Worm (Caenorhabditis elegans) whole organism, L2 larva: Measurements from ENCODE around the gene B0244.5.

Source experiments
- C34F6.9 ChIP-seq: fragments of 150-350 bp; optimal IDR thresholded peaks from 2 replicates; lab custom pipeline; 2014; ENCODE audit warnings: missing biosample characterization, missing genetic modification characterization
- R02D3.7 ChIP-seq: fragments of 150-350 bp; optimal IDR thresholded peaks from 2 replicates; lab custom pipeline; 2014; ENCODE audit warnings: missing biosample characterization, missing genetic modification characterization
- Y55F3AM.14 ChIP-seq: fragments of 200-800 bp; sonication (Bioruptor generic); optimal IDR thresholded peaks from 2 replicates; lab custom pipeline; 2018; ENCODE audit warnings: mild to moderate bottlenecking, missing genetic modification characterization, missing compliant biosample characterization
- ZK546.5 ChIP-seq: sonication (generic microtip); optimal IDR thresholded peaks from 2 replicates; lab custom pipeline; 2017; ENCODE audit warnings: missing biosample characterization, missing genetic modification characterization
- alr-1 ChIP-seq: fragments of 150-350 bp; optimal IDR thresholded peaks from 2 replicates; lab custom pipeline; 2014; ENCODE audit warnings: missing biosample characterization, missing genetic modification characterization
- aly-2 ChIP-seq: fragments of 150-350 bp; optimal IDR thresholded peaks from 2 replicates; lab custom pipeline; 2014; ENCODE audit warnings: missing biosample characterization, missing genetic modification characterization
- ama-1 ChIP-seq: fragments of 150-350 bp; optimal IDR thresholded peaks from 2 replicates; lab custom pipeline; 2018; ENCODE audit warnings: inconsistent platforms
- blmp-1 ChIP-seq: sonication (generic microtip); optimal IDR thresholded peaks from 2 replicates; lab custom pipeline; 2017; ENCODE audit warnings: missing genetic modification characterization, mild to moderate bottlenecking, missing compliant biosample characterization, antibody characterized with exemption, moderate library complexity; ENCODE audit not compliant: insufficient read depth
- ceh-16 ChIP-seq: fragments of 150-350 bp; optimal IDR thresholded peaks from 2 replicates; lab custom pipeline; 2014; ENCODE audit warnings: missing biosample characterization, missing genetic modification characterization
- ceh-82 ChIP-seq: fragments of 150-350 bp; optimal IDR thresholded peaks from 2 replicates; lab custom pipeline; 2014; ENCODE audit warnings: missing biosample characterization, missing genetic modification characterization
- crh-2 ChIP-seq: sonication (generic microtip); optimal IDR thresholded peaks from 2 replicates; lab custom pipeline; 2017; ENCODE audit warnings: missing biosample characterization, missing genetic modification characterization
- dmd-4 ChIP-seq: sonication (generic microtip); optimal IDR thresholded peaks from 2 replicates; lab custom pipeline; 2017; ENCODE audit warnings: missing biosample characterization, missing genetic modification characterization
- egl-27 ChIP-seq: sonication (generic microtip); optimal IDR thresholded peaks from 3 replicates; lab custom pipeline; 2017; ENCODE audit warnings: missing biosample characterization, missing genetic modification reagents, missing genetic modification characterization
- elt-3 ChIP-seq: sonication (generic microtip); optimal IDR thresholded peaks from 2 replicates; lab custom pipeline; 2017; ENCODE audit warnings: missing biosample characterization, missing genetic modification characterization
- fos-1 ChIP-seq: fragments of 150-350 bp; optimal IDR thresholded peaks from 2 replicates; lab custom pipeline; 2014; ENCODE audit warnings: missing biosample characterization, missing genetic modification characterization
- gmeb-1 ChIP-seq: fragments of 150-350 bp; optimal IDR thresholded peaks from 2 replicates; lab custom pipeline; 2014; ENCODE audit warnings: missing biosample characterization, missing genetic modification characterization
- lin-11 ChIP-seq: fragments of 150-350 bp; sonication (generic microtip); optimal IDR thresholded peaks from 2 replicates; lab custom pipeline; 2014; ENCODE audit warnings: missing biosample characterization, missing genetic modification characterization, inconsistent platforms, mixed read lengths
- lin-13 ChIP-seq: fragments of 150-350 bp; optimal IDR thresholded peaks from 2 replicates; lab custom pipeline; 2014; ENCODE audit warnings: missing biosample characterization, missing genetic modification reagents, missing genetic modification characterization
- lsy-2 ChIP-seq, 2 experiments: fragments of 150-350 bp in 1 of 2; sonication (generic microtip) in 1 of 2; optimal IDR thresholded peaks; 2 replicates each; lab custom pipeline; 2014 to 2017; ENCODE audit warnings: missing biosample characterization in 2 of 2, missing genetic modification characterization in 2 of 2
- mbf-1 ChIP-seq: sonication (generic microtip); optimal IDR thresholded peaks from 2 replicates; lab custom pipeline; 2017; ENCODE audit warnings: missing biosample characterization, missing genetic modification characterization
- mdl-1 ChIP-seq, 2 experiments: fragments of 150-350 bp in 1 of 2; sonication (generic microtip) in 1 of 2; optimal IDR thresholded peaks; 2 replicates each; lab custom pipeline; 2017; ENCODE audit warnings: missing biosample characterization in 2 of 2, missing genetic modification characterization in 2 of 2
- nhr-10 ChIP-seq: sonication (generic microtip); optimal IDR thresholded peaks from 2 replicates; lab custom pipeline; 2017; ENCODE audit warnings: missing biosample characterization, missing genetic modification characterization
- nhr-11 ChIP-seq: fragments of 150-350 bp; optimal IDR thresholded peaks from 2 replicates; lab custom pipeline; 2014; ENCODE audit warnings: missing biosample characterization, missing genetic modification characterization
- nhr-23 ChIP-seq: fragments of 150-350 bp; optimal IDR thresholded peaks from 2 replicates; lab custom pipeline; 2014; ENCODE audit warnings: missing biosample characterization, missing genetic modification reagents, missing genetic modification characterization
- nhr-6 ChIP-seq: fragments of 150-350 bp; optimal IDR thresholded peaks from 2 replicates; lab custom pipeline; 2014; ENCODE audit warnings: missing biosample characterization, missing genetic modification characterization
- nhr-77 ChIP-seq: fragments of 150-350 bp; optimal IDR thresholded peaks from 2 replicates; lab custom pipeline; 2014; ENCODE audit warnings: missing biosample characterization, missing genetic modification characterization
- peb-1 ChIP-seq: fragments of 150-350 bp; optimal IDR thresholded peaks from 2 replicates; lab custom pipeline; 2014; ENCODE audit warnings: missing biosample characterization, missing genetic modification characterization
- sem-4 ChIP-seq: fragments of 150-350 bp; optimal IDR thresholded peaks from 2 replicates; lab custom pipeline; 2014; ENCODE audit warnings: missing biosample characterization, missing genetic modification reagents, missing genetic modification characterization
- skn-1 ChIP-seq: sonication (generic microtip); optimal IDR thresholded peaks from 2 replicates; lab custom pipeline; 2017; ENCODE audit warnings: missing biosample characterization, missing genetic modification characterization
- snpc-4 ChIP-seq: fragments of 150-350 bp; optimal IDR thresholded peaks from 2 replicates; lab custom pipeline; 2014; ENCODE audit warnings: missing biosample characterization, missing genetic modification characterization
- unc-62 ChIP-seq: fragments of 150-350 bp; optimal IDR thresholded peaks from 2 replicates; lab custom pipeline; 2014; ENCODE audit warnings: missing biosample characterization, missing genetic modification reagents, missing genetic modification characterization
- zag-1 ChIP-seq: fragments of 150-350 bp; optimal IDR thresholded peaks from 2 replicates; lab custom pipeline; 2014; ENCODE audit warnings: missing biosample characterization, missing genetic modification characterization
- ztf-1 ChIP-seq: fragments of 200-800 bp; sonication (Bioruptor generic); conservative IDR thresholded peaks from 2 replicates; pipeline ENCODE4 v1.3.6; 2022; ENCODE audit warnings: missing genetic modification characterization, missing compliant biosample characterization
- ztf-11 ChIP-seq: sonication (generic microtip); optimal IDR thresholded peaks from 2 replicates; lab custom pipeline; 2017; ENCODE audit warnings: missing biosample characterization, missing genetic modification characterization
- ztf-4 ChIP-seq: fragments of 150-350 bp; optimal IDR thresholded peaks from 2 replicates; lab custom pipeline; 2014; ENCODE audit warnings: missing biosample characterization, missing genetic modification characterization

The B0244.5 gene

ce11 chrIII:5721888-5722287 is 22.8 kb upstream of the B0244.5 start (continued):
- TF ChIP-seq nhr-11, result no peak
- TF ChIP-seq R02D3.7, result peak; percentile 17
- TF ChIP-seq gmeb-1 (tag; lab: Kevin White, UChicago), result peak; percentile 90

- no peak for TF ChIP-seq ztf-1
- no peak for TF ChIP-seq aly-2 (tag; lab: Kevin White, UChicago)
- TF ChIP-seq blmp-1 (tag; lab: Kevin White, UChicago), result no peak
These were observed 22.1 kb upstream of the B0244.5 start, which contains the start of gene wrm-1 for ce11 chrIII:5722550-5722949. TSS of gene wrm-1 (plus strand) at chrIII:5722850.

ce11 chrIII:5727827-5728226 is 16.9 kb upstream of the B0244.5 start, which contains the start of gene egg-1:
TSS of gene egg-1 (plus strand) at chrIII:5728180.
- TF ChIP-seq Y55F3AM.14 (GFP tag; lab: Kevin White, UChicago) (no peak), C34F6.9 (tag; lab: Kevin White, UChicago) (no peak), egl-27 (no peak), nhr-77 (tag; lab: Kevin White, UChicago) (no peak), sem-4 (tag; lab: Kevin White, UChicago) (no peak), mbf-1 (tag; lab: Kevin White, UChicago) (no peak), ZK546.5 (no peak), nhr-11 (no peak), lin-13 (no peak), ama-1 (lab: Kevin White, UChicago) (no peak), nhr-10 (tag; lab: Kevin White, UChicago) (no peak), ztf-4 (tag; lab: Kevin White, UChicago) (no peak), ceh-82 (tag; lab: Kevin White, UChicago) (no peak), dmd-4 (tag; lab: Kevin White, UChicago) (no peak), peb-1 (tag; lab: Kevin White, UChicago) (no peak), skn-1 (tag; lab: Kevin White, UChicago) (no peak), nhr-6 (no peak), unc-62 (GFP tag; lab: Kevin White, UChicago) (no peak)

- TF ChIP-seq mdl-1 (tag; optimal IDR thresholded peaks at IDR 0.05; lab: Kevin White, UChicago) (no peak), unc-62 (GFP tag; lab: Kevin White, UChicago) (no peak), nhr-77 (tag; lab: Kevin White, UChicago) (no peak), ztf-11 (tag; lab: Kevin White, UChicago) (no peak), ceh-82 (tag; lab: Kevin White, UChicago) (no peak), lin-11 (tag; lab: Kevin White, UChicago) (no peak), zag-1 (tag; lab: Kevin White, UChicago) (no peak), elt-3 (tag; lab: Kevin White, UChicago) (no peak), ama-1 (lab: Kevin White, UChicago) (no peak), alr-1 (tag; lab: Kevin White, UChicago) (no peak), lsy-2 (tag; optimal IDR thresholded peaks at IDR 0.05; lab: Kevin White, UChicago) (no peak), nhr-23 (tag; lab: Kevin White, UChicago) (no peak), snpc-4 (tag; lab: Kevin White, UChicago) (no peak), dmd-4 (tag; lab: Kevin White, UChicago) (no peak), lin-13 (no peak), ceh-16 (no peak), fos-1 (tag; lab: Kevin White, UChicago) (no peak)
- TF ChIP-seq, all 48 proteins: peak for 0
These were observed 15.3 kb upstream of the B0244.5 start for ce11 chrIII:5729367-5729766.

ce11 chrIII:5730041-5730440 is 14.6 kb upstream of the B0244.5 start:
- TF ChIP-seq crh-2, result no peak
- TF ChIP-seq ama-1 (lab: Kevin White, UChicago), result no peak
